Fruit fly (Drosophila melanogaster): ENCODE data around the gene veli.
A peak's percentile ranks its signal among the peaks of the same experiment; 100 is the strongest.

The veli gene

DNA sequence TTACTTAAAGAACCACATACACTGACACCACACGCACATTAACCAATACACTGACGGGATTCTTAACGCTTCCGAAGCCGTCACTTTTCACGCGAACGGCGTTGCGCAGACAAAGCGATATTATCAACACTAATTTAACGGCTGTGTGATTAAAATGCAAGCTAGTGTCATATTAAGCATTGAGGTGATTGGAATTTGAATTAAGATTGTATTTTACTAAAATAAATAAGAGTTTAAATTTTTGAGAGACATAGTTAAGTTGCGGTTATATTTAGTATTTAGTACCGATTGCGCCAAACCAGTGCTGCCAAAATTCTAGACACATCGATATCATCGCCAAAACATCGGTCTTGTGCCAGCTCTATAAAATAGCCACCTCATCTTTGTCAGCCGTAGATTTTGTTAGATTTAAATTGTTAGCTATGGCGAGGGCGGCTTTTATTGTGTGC lies 26.3 kb downstream of the veli start, which contains the start of the genes Ythdf and bai:
Gene Ythdf (minus strand): TSS at position 222 of the 449 bp plus-strand sequence.
Gene bai (plus strand): TSS at position 347 of the 449 bp plus-strand sequence.
- TF ChIP-seq Clk (GFP tag; optimal IDR thresholded peaks at IDR 0.05) (peak; percentile 30), bab1 (GFP tag; optimal IDR thresholded peaks at IDR 0.05) (peak; percentile 30), CG11617 (GFP tag; optimal IDR thresholded peaks at IDR 0.05) (peak; percentile 46), CG14711 (tag; optimal IDR thresholded peaks at IDR 0.05) (peak; percentile 25), cic (GFP tag; optimal IDR thresholded peaks at IDR 0.05) (no peak), Mnt (GFP tag; optimal IDR thresholded peaks at IDR 0.05) (peak; percentile 58), Crg-1 (GFP tag; optimal IDR thresholded peaks at IDR 0.05) (peak; percentile 35), toe (GFP tag; optimal IDR thresholded peaks at IDR 0.05) (no peak), CG7045 (GFP tag; optimal IDR thresholded peaks at IDR 0.05) (no peak), CG12768 (GFP tag; optimal IDR thresholded peaks at IDR 0.05) (peak; percentile 1), CG7101 (tag; optimal IDR thresholded peaks at IDR 0.05) (peak; percentile 40), CG1620 (GFP tag; optimal IDR thresholded peaks at IDR 0.05) (peak; percentile 65), pad (GFP tag; optimal IDR thresholded peaks at IDR 0.05) (peak; percentile 55)

DNA sequence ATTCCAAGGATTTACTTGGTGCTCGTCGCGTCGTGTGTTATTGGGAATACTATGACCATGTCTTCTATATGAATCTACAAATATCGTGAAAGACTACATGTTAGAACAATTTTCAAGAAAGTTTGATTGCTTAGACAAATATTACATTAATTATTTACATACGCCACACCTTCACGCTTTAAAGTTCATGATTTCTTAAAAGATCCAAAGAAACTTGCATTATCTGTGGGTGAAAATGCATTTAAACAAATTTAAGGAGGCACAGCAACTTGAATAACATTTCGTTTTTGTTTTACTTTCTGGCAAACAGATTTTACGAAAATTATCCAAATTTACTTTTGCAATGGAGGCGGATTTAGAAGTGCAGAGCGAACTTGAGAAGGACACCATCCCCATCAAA lies 28.7 kb downstream of the veli start, which contains the start of gene CG31115:
Gene CG31115 (plus strand): TSS at position 301 of the 400 bp plus-strand sequence.
- no peak for TF ChIP-seq toe (GFP tag; optimal IDR thresholded peaks at IDR 0.05)

DNA sequence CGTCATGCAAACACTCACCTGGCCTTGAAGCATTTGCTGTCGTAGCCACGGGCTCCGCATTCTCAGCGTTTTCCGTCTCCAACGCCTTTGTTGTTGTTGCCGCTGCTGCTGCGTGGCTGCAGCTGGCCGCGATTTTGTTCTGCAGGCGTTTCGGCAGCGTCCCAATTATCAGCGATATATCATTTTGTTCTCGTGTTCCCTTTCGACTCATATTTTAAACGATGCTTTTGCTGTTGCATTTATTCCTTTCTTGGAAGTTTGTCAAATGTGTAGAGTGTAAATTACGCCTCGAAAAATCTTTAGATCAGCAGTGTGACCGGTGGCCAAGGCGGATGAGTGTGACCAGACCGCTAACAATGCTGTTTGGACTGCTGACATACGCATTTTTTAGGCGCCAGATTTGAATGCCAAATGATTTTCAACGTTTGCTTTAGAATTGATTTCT lies 32.2 kb downstream of the veli start, which contains the start of gene Smg6:
Gene Smg6 (minus strand): TSS at position 324 of the 445 bp plus-strand sequence.
- TF ChIP-seq Clk (GFP tag; optimal IDR thresholded peaks at IDR 0.05) (no peak), tj (GFP tag; optimal IDR thresholded peaks at IDR 0.05) (peak; percentile 98), pad (GFP tag; optimal IDR thresholded peaks at IDR 0.05) (no peak), cic (GFP tag; optimal IDR thresholded peaks at IDR 0.05) (peak; percentile 39), kay (GFP tag; ENCODE audit: borderline replicate concordance) (no peak), CG7101 (tag; optimal IDR thresholded peaks at IDR 0.05) (no peak), CG14711 (tag; optimal IDR thresholded peaks at IDR 0.05) (no peak), bab1 (GFP tag; optimal IDR thresholded peaks at IDR 0.05) (peak; percentile 64), ovo (GFP tag; optimal IDR thresholded peaks at IDR 0.05) (no peak), Hr96 (GFP tag; optimal IDR thresholded peaks at IDR 0.05) (no peak), CG1620 (GFP tag; optimal IDR thresholded peaks at IDR 0.05) (no peak), CG33017 (tag; optimal IDR thresholded peaks at IDR 0.05) (no peak), Mnt (GFP tag; optimal IDR thresholded peaks at IDR 0.05) (peak; percentile 35), cnc (optimal IDR thresholded peaks at IDR 0.05) (no peak), CG7045 (GFP tag; optimal IDR thresholded peaks at IDR 0.05) (no peak), toe (GFP tag; optimal IDR thresholded peaks at IDR 0.05) (no peak), Crg-1 (GFP tag; optimal IDR thresholded peaks at IDR 0.05) (no peak), CG12768 (GFP tag; optimal IDR thresholded peaks at IDR 0.05) (no peak), CG11617 (GFP tag; optimal IDR thresholded peaks at IDR 0.05) (peak; percentile 31), CG5204 (GFP tag; optimal IDR thresholded peaks at IDR 0.05) (no peak)

DNA sequence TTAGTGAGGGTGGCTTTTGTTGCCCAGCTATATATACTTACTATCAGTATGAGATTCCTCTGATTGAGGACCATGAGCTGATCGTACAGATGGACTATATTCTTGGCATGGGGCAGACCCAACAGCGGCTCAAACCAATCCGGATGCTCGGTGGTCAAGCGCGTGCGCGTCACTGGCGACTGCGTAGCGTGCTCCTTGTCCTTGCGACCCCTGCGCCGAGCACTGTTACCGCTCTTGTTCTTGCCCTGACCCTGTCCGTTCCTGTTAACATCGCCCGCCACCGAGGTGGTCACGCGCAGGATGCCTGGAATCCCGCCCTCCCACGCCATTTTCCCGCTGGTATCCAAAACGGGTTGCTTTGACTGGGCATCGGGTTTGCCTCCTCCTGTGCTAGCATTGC lies 32.7 kb downstream of the veli start:
- TF ChIP-seq CG7101 (tag; optimal IDR thresholded peaks at IDR 0.05) (no peak), pad (GFP tag; optimal IDR thresholded peaks at IDR 0.05) (no peak), CG7045 (GFP tag; optimal IDR thresholded peaks at IDR 0.05) (no peak), cic (GFP tag; optimal IDR thresholded peaks at IDR 0.05) (no peak), toe (GFP tag; optimal IDR thresholded peaks at IDR 0.05) (no peak), cnc (optimal IDR thresholded peaks at IDR 0.05) (peak in 1 of 2 experiments; percentile 56)

DNA sequence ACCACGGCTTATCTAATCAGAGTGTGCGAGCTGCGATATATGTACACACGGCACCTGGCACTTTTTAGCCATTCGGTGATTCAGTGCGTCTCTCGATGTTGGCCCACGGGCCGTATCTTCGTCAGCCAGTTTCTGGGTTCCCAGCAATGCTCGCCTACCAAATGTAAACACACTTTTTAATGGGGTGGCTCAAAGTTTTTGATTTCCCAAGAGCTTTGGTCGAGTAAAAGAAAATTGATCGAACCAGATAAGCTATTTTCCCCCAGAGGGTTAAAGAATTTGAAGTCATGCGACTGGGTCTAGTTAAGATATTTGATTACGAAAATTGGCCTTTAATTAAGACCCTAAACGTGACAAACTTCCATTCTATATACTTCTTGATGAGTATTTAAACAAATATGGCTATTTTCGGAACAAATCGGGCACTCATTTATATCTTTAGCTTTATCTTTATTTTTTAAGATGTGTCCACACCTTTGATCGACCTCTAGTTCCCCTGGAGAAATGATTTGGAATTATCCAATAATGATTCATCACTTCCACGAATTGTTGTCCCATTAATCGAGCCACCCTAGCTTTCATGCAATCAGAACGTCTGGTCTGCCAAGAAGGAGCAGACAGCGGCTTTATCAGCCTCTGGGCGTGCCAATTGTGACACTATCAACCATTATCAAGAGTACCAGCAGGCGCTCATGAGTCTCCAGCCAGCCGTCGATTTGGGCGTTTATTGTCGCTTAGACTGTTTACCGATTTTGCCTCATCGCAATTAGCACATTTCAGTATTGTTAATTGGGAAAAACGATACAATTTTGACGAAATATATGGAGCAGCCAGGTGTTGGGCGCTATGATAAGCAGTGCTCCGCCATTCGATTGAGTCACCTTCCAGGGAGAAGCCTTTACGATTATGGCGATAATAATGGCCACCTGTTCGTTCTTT lies 37.8 kb downstream of the veli start:
- TF ChIP-seq Mnt (GFP tag; optimal IDR thresholded peaks at IDR 0.05) (peak; percentile 34), Clk (GFP tag; optimal IDR thresholded peaks at IDR 0.05) (no peak), cic (GFP tag; optimal IDR thresholded peaks at IDR 0.05) (no peak), CG7101 (tag; optimal IDR thresholded peaks at IDR 0.05) (peak; percentile 42), CG1620 (GFP tag; optimal IDR thresholded peaks at IDR 0.05) (no peak), CG33017 (tag; optimal IDR thresholded peaks at IDR 0.05) (no peak), CG14711 (tag; optimal IDR thresholded peaks at IDR 0.05) (peak; percentile 8), CG5204 (GFP tag; optimal IDR thresholded peaks at IDR 0.05) (no peak), Crg-1 (GFP tag; optimal IDR thresholded peaks at IDR 0.05) (no peak), bab1 (GFP tag; optimal IDR thresholded peaks at IDR 0.05) (no peak), CG12768 (GFP tag; optimal IDR thresholded peaks at IDR 0.05) (peak; percentile 40), CG11617 (GFP tag; optimal IDR thresholded peaks at IDR 0.05) (peak; percentile 74), tj (GFP tag; optimal IDR thresholded peaks at IDR 0.05) (peak; percentile 10), kay (GFP tag; ENCODE audit: borderline replicate concordance) (peak; percentile 95), toe (GFP tag; optimal IDR thresholded peaks at IDR 0.05) (no peak), cnc (optimal IDR thresholded peaks at IDR 0.05) (no peak), Hr96 (GFP tag; optimal IDR thresholded peaks at IDR 0.05) (no peak), CG7045 (GFP tag; optimal IDR thresholded peaks at IDR 0.05) (peak; percentile 28), pad (GFP tag; optimal IDR thresholded peaks at IDR 0.05) (peak; percentile 41), ovo (GFP tag; optimal IDR thresholded peaks at IDR 0.05) (no peak)
